Worm (Caenorhabditis elegans) whole organism, L4 larva: Measurements from ENCODE around the gene srx-87.

Experiments
- D1046.2 ChIP-seq: fragments of 200-800 bp; sonication (Bioruptor generic); IDR thresholded peaks from 2 replicates; pipeline ENCODE4 v1.3.6; 2022; ENCODE audit warnings: missing genetic modification characterization, missing compliant biosample characterization
- F10B5.3 ChIP-seq: sonication (generic microtip); optimal IDR thresholded peaks from 2 replicates; lab custom pipeline; 2016; ENCODE audit warnings: mild to moderate bottlenecking, missing genetic modification characterization, missing compliant biosample characterization
- F37D6.2 ChIP-seq: sonication (generic microtip); optimal IDR thresholded peaks from 2 replicates; lab custom pipeline; 2016; ENCODE audit warnings: mild to moderate bottlenecking, missing genetic modification characterization, missing compliant biosample characterization
- F49E8.2 ChIP-seq: sonication (generic microtip); optimal IDR thresholded peaks from 2 replicates; lab custom pipeline; 2016; ENCODE audit warnings: missing compliant biosample characterization, mild to moderate bottlenecking, missing genetic modification characterization, borderline replicate concordance
- T26A8.4 ChIP-seq: fragments of 200-800 bp; sonication (Bioruptor generic); IDR thresholded peaks from 2 replicates; pipeline ENCODE4 v1.3.6; 2022; ENCODE audit warnings: missing genetic modification characterization, missing compliant biosample characterization
- aha-1 ChIP-seq: fragments of 150-350 bp; peaks from one replicate; lab custom pipeline; 2014; ENCODE audit warnings: missing biosample characterization, missing genetic modification characterization
- ceh-20 ChIP-seq: fragments of 200-800 bp; sonication (Bioruptor generic); IDR thresholded peaks from 2 replicates; pipeline ENCODE4 v1.3.6; 2022; ENCODE audit warnings: missing genetic modification reagents, missing genetic modification characterization, missing compliant biosample characterization
- ceh-62 ChIP-seq: sonication (generic microtip); optimal IDR thresholded peaks from 2 replicates; lab custom pipeline; 2017; ENCODE audit warnings: missing biosample characterization, missing genetic modification characterization
- ces-1 ChIP-seq: fragments of 150-350 bp; sonication (generic microtip); optimal IDR thresholded peaks from 4 replicates; lab custom pipeline; 2014; ENCODE audit warnings: missing biosample characterization, missing genetic modification reagents, missing genetic modification characterization
- daf-16 ChIP-seq, 3 experiments: sonication (generic microtip); optimal IDR thresholded peaks; 2 replicates each; lab custom pipeline; 2016 to 2017; ENCODE audit warnings: missing genetic modification characterization in 3 of 3, missing genetic modification reagents in 3 of 3, mild to moderate bottlenecking in 2 of 3, missing compliant biosample characterization in 2 of 3, missing biosample characterization in 1 of 3, moderate library complexity in 1 of 3
- dmd-6 ChIP-seq: fragments of 200-800 bp; sonication (Bioruptor generic); IDR thresholded peaks from 2 replicates; pipeline ENCODE4 v1.3.6; 2022; ENCODE audit warnings: missing genetic modification reagents, missing genetic modification characterization, missing compliant biosample characterization
- egl-27 ChIP-seq: sonication (generic microtip); optimal IDR thresholded peaks from 3 replicates; lab custom pipeline; 2017; ENCODE audit warnings: missing biosample characterization, missing genetic modification reagents, missing genetic modification characterization
- egl-43 ChIP-seq: fragments of 200-800 bp; sonication (Bioruptor generic); IDR thresholded peaks from 2 replicates; pipeline ENCODE4 v1.3.6; 2022; ENCODE audit warnings: missing genetic modification reagents, missing genetic modification characterization, missing compliant biosample characterization
- fkh-10 ChIP-seq: fragments of 150-350 bp; optimal IDR thresholded peaks from 2 replicates; lab custom pipeline; 2014; ENCODE audit warnings: missing biosample characterization, missing genetic modification reagents, missing genetic modification characterization
- gei-8 ChIP-seq: fragments of 200-800 bp; sonication (Bioruptor generic); optimal IDR thresholded peaks from 2 replicates; lab custom pipeline; 2018; ENCODE audit warnings: mild to moderate bottlenecking, missing genetic modification characterization, missing compliant biosample characterization
- hlh-11 ChIP-seq: fragments of 200-800 bp; sonication (Bioruptor generic); optimal IDR thresholded peaks from 2 replicates; lab custom pipeline; 2018; ENCODE audit warnings: mild to moderate bottlenecking, missing genetic modification characterization, missing compliant biosample characterization
- hlh-30 ChIP-seq: sonication (generic microtip); optimal IDR thresholded peaks from 2 replicates; lab custom pipeline; 2017; ENCODE audit warnings: antibody characterized with exemption, mild to moderate bottlenecking, missing genetic modification characterization, missing compliant biosample characterization; ENCODE audit not compliant: insufficient read depth
- hmg-1.1 ChIP-seq: fragments of 200-800 bp; sonication (Bioruptor generic); IDR thresholded peaks from 2 replicates; pipeline ENCODE4 v1.3.6; 2022; ENCODE audit warnings: missing genetic modification reagents, missing genetic modification characterization, missing compliant biosample characterization
- lin-29 ChIP-seq: fragments of 200-800 bp; sonication (Bioruptor generic); IDR thresholded peaks from 2 replicates; pipeline ENCODE4 v1.3.6; 2022; ENCODE audit warnings: missing genetic modification reagents, missing genetic modification characterization, missing compliant biosample characterization
- lir-3 ChIP-seq: sonication (generic microtip); optimal IDR thresholded peaks from 2 replicates; lab custom pipeline; 2016; ENCODE audit warnings: mild to moderate bottlenecking, missing genetic modification characterization, missing compliant biosample characterization
- lsy-2 ChIP-seq, 2 experiments: fragments of 150-350 bp in 1 of 2; sonication (generic microtip) in 1 of 2; optimal IDR thresholded peaks; 2 replicates each; lab custom pipeline; 2014 to 2017; ENCODE audit warnings: missing biosample characterization in 2 of 2, missing genetic modification characterization in 2 of 2
- madf-9 ChIP-seq: fragments of 200-800 bp; sonication (Bioruptor generic); conservative IDR thresholded peaks from 2 replicates; pipeline ENCODE4 v1.3.6; 2022; ENCODE audit warnings: missing genetic modification reagents, missing genetic modification characterization, missing compliant biosample characterization
- mxl-3 ChIP-seq: fragments of 200-800 bp; sonication (Bioruptor generic); optimal IDR thresholded peaks from 2 replicates; lab custom pipeline; 2018; ENCODE audit warnings: mild to moderate bottlenecking, missing genetic modification characterization, missing compliant biosample characterization
- nhr-111 ChIP-seq: fragments of 200-800 bp; sonication (Bioruptor generic); optimal IDR thresholded peaks from 2 replicates; lab custom pipeline; 2018; ENCODE audit warnings: mild to moderate bottlenecking, missing genetic modification characterization, missing compliant biosample characterization
- nhr-237 ChIP-seq: sonication (generic microtip); optimal IDR thresholded peaks from 2 replicates; lab custom pipeline; 2017; ENCODE audit warnings: missing biosample characterization, missing genetic modification characterization
- nhr-25 ChIP-seq: sonication (generic microtip); optimal IDR thresholded peaks from 2 replicates; lab custom pipeline; 2017; ENCODE audit warnings: missing genetic modification characterization, mild to moderate bottlenecking, missing compliant biosample characterization, antibody characterized with exemption, moderate library complexity, borderline replicate concordance; ENCODE audit not compliant: insufficient read depth
- nhr-28 ChIP-seq: fragments of 150-350 bp; optimal IDR thresholded peaks from 2 replicates; lab custom pipeline; 2014; ENCODE audit warnings: missing biosample characterization, missing genetic modification characterization
- nhr-76 ChIP-seq: fragments of 150-350 bp; optimal IDR thresholded peaks from 2 replicates; lab custom pipeline; 2014; ENCODE audit warnings: missing biosample characterization, missing genetic modification characterization
- pha-4 ChIP-seq, 2 experiments: fragments of 150-350 bp in 1 of 2; fragments of 200-800 bp in 1 of 2; sonication (Bioruptor generic) in 1 of 2; IDR thresholded peaks in 1 of 2; optimal IDR thresholded peaks in 1 of 2; 2 replicates each; pipeline versions ENCODE4 v1.3.6 to Lab custom; 2014 to 2022; ENCODE audit warnings: missing genetic modification characterization in 2 of 2, missing genetic modification reagents in 2 of 2, missing biosample characterization in 1 of 2, missing compliant biosample characterization in 1 of 2
- saeg-2 ChIP-seq: fragments of 200-800 bp; sonication (Bioruptor generic); IDR thresholded peaks from 2 replicates; pipeline ENCODE4 v1.3.6; 2022; ENCODE audit warnings: missing genetic modification reagents, missing genetic modification characterization, missing compliant biosample characterization
- set-16 ChIP-seq: fragments of 200-800 bp; sonication (Bioruptor generic); IDR thresholded peaks from 2 replicates; pipeline ENCODE4 v1.3.6; 2022; ENCODE audit warnings: missing genetic modification reagents, missing genetic modification characterization, missing compliant biosample characterization
- snpc-4 ChIP-seq: fragments of 150-350 bp; optimal IDR thresholded peaks from 2 replicates; lab custom pipeline; 2014; ENCODE audit warnings: missing biosample characterization, missing genetic modification characterization
- unc-130 ChIP-seq: sonication (generic microtip); optimal IDR thresholded peaks from 2 replicates; lab custom pipeline; 2016; ENCODE audit warnings: missing genetic modification reagents, missing genetic modification characterization, missing compliant biosample characterization
- unc-62 ChIP-seq, 3 experiments: fragments of 150-350 bp in 1 of 3; sonication (generic microtip); optimal IDR thresholded peaks in 2 of 3; peaks in 1 of 3; 1 replicate in 1 of 3; 2 replicates in 2 of 3; lab custom pipeline; 2014 to 2017; ENCODE audit warnings: missing biosample characterization in 3 of 3, missing genetic modification characterization in 3 of 3, missing genetic modification reagents in 3 of 3, missing genotype in 1 of 3
- zag-1 ChIP-seq: fragments of 150-350 bp; optimal IDR thresholded peaks from 2 replicates; lab custom pipeline; 2014; ENCODE audit warnings: missing biosample characterization, missing genetic modification characterization
- zip-11 ChIP-seq: fragments of 200-800 bp; sonication (Bioruptor generic); IDR thresholded peaks from 2 replicates; pipeline ENCODE4 v1.3.6; 2022; ENCODE audit warnings: missing genetic modification characterization, missing compliant biosample characterization

srx-87 gene

DNA sequence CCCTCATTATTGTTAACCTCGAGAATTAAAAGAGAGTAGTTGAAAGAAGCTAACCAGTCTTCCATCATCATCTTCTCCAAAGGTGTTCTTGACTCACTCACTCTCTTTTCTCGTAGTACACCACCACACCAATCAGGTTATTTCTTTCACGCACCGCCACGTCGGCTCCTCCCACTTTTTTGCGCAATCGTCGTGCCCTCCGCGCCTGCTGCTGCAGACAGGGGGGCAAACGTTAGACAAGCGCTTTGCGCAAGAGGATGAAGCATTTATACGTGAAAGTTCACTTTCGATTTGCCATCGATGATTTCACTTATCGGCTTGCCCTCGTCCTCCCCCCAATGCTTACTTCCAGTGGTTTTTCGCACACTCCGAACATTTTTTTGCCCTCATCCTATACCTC is 39.3 kb upstream of the srx-87 start:
- 0 out of 2 replicates have a peak, but pooled peaks have one; percentile 32 for TF ChIP-seq hmg-1.1 (GFP tag; lab: Robert Waterston, UW)
- TF ChIP-seq egl-43 (GFP tag; lab: Robert Waterston, UW) = 0 out of 2 replicates have a peak, but pooled peaks have one; percentile 39
- TF ChIP-seq D1046.2 (GFP tag; lab: Robert Waterston, UW) = 0 out of 2 replicates have a peak, but pooled peaks have one; percentile 32
- TF ChIP-seq T26A8.4 (GFP tag; lab: Robert Waterston, UW) = no peak
- TF ChIP-seq ces-1 (GFP tag; lab: Kevin White, UChicago) = no peak
- TF ChIP-seq mxl-3 (GFP tag; lab: Kevin White, UChicago) = peak; percentile 42
- TF ChIP-seq unc-62 (GFP tag; optimal IDR thresholded peaks at IDR 0.05 in 1 of 2; lab: Kevin White, UChicago) = no peak
- TF ChIP-seq unc-62 (tag; optimal IDR thresholded peaks at IDR 0.05; lab: Kevin White, UChicago) = no peak
- peak; percentile 38 for TF ChIP-seq set-16 (GFP tag; lab: Robert Waterston, UW)

DNA sequence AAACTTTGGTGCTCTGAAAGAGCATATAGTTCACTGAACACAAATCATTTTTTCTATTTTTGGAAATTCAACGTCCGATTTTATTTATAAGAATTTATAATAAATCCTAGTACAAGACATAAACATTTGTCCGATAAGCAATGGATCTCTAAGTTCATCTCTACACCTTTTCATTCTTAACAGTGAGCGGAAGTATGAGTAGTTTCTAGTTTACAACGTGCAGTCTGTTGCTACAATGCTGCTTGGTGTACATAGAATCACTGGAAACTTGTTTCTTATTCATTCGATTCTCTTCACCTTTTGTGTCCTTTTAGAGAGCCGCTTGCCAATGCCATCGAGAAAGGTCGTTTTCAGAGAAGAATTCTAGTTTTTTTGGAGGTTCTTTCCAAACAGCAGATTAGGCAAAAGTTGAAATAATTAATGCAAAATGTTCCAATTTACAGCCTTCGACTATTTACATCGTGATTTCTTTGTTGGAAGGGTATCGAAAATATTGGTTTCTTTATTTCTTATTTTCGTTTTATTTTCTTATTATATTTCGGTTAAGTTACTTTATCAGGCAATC is 37.7 kb upstream of the srx-87 start:
- TF ChIP-seq unc-62 (GFP tag; optimal IDR thresholded peaks at IDR 0.05 in 1 of 2; lab: Kevin White, UChicago) (peak in 1 of 2 experiments; percentile 91), unc-62 (tag; optimal IDR thresholded peaks at IDR 0.05; lab: Kevin White, UChicago) (no peak), F10B5.3 (no peak)
- TF ChIP-seq, all 104 proteins: peak for 1

DNA sequence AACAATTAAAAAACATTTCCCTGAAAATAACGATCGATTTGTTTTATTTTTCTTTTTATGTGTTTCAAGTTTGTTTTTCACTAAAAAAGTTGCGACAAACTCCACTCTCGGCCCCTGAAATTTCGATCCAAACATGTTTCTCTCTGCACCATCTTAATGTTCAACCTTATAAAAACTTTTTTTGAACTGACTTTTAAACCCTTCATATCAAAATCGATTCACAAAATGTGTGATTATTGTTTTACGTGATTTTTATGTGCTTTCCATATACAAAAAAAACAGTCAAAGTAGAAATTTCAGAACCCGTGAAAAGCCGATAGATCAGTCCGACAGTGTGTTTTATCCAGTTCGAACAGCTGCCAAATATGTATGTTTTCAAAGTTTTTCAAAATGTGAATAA is 37.1 kb upstream of the srx-87 start, which contains the start of gene ccch-1:
ccch-1 (plus strand) TSS at position 301 of the 400 bp plus-strand sequence.
- TF ChIP-seq nhr-111 (GFP tag; lab: Kevin White, UChicago) (no peak), egl-27 (tag; lab: Kevin White, UChicago) (no peak), nhr-237 (tag; lab: Kevin White, UChicago) (no peak), lir-3 (tag; lab: Kevin White, UChicago) (no peak), daf-16 (GFP tag; optimal IDR thresholded peaks at IDR 0.05; lab: Kevin White, UChicago) (no peak), daf-16 (tag; optimal IDR thresholded peaks at IDR 0.05; lab: Kevin White, UChicago) (no peak), gei-8 (GFP tag; lab: Kevin White, UChicago) (no peak)

DNA sequence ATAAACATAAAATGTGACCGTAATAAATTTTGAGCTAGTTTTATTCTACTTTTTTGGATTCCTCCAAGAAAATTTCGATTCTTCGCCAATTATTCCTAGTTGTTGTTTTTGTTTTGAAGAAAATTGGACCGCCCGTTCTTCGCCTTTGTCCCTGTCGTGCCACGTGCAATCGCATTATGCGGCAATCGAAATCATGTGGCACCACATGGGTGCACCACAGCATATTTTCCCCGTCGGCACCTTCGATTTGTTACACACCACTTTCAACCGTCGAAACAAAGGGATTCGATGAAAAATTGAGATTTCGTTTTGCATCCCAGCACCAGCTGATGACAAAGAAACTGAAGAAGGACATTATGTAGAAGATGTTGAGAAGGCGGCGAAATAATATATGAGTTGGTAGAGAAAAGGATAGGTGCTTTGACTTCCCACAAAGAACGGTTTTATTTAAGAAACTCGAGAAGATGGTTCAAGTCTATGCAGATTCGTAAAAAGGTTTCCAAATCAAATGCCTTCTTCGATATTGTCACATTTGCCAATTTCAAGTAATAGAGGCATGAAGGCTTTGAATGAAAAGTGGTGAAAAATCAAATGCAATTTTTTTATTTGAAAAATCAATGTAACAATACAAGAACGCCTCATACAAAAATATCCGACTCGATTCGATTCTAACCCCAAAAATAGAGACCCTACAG is 35.9 kb upstream of the srx-87 start:
- TF ChIP-seq snpc-4 (tag; lab: Kevin White, UChicago) (no peak), unc-62 (GFP tag; optimal IDR thresholded peaks at IDR 0.05 in 1 of 2; lab: Kevin White, UChicago) (peak in 1 of 2 experiments; percentile 91), unc-62 (tag; optimal IDR thresholded peaks at IDR 0.05; lab: Kevin White, UChicago) (no peak), zip-11 (GFP tag; lab: Robert Waterston, UW) (no peak), hlh-30 (tag; lab: Kevin White, UChicago) (peak; percentile 50)

DNA sequence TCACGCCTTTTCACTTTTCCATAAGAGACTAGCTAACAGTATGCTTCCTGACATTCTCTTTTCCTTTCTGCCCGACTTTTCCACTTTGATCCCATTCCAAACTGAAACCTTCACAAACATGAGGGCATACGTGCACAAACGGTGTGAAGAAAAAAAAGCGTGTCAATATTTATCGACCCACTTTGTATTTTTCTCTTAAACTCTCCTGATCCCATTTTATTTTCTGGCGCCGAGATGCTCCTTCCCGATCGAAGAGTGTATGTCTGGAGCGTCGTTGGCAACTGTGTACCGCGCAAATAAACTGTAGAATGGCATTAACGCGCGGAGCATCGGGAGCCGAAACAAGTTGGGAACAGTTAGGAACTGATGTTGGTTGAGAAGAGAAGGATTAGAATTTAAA is 35.1 kb upstream of the srx-87 start:
- TF ChIP-seq unc-130 (no peak), pha-4 (GFP tag; IDR thresholded peaks at IDR 0.05; lab: Robert Waterston, UW) (no peak), pha-4 (tag; optimal IDR thresholded peaks at IDR 0.05; lab: Kevin White, UChicago) (peak; percentile 71), aha-1 (tag; lab: Kevin White, UChicago) (peak; percentile 64)

DNA sequence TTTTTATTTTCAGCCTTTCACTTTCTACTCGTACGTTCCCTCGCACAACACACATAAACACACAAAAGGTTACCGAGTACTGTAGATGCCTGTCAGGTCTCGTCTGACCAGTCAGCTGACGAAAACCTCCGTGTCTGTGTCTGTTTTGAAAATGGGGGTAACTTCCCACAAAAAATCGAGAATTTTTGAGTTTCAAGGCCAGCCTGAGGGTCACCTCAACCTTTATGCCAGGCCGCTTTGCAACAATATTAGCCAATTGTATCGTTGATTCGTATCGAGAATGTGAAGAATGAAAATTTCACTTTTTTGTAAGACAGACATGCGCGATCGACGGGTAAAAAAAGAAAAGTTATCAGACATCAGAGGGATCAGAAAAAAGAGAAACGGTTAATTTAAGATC is 33.6 kb upstream of the srx-87 start:
- TF ChIP-seq lsy-2 (tag; optimal IDR thresholded peaks at IDR 0.05; lab: Kevin White, UChicago) (peak; percentile 14 to 59), F49E8.2 (tag; lab: Kevin White, UChicago) (no peak), dmd-6 (peak; percentile 31), zag-1 (tag; lab: Kevin White, UChicago) (no peak), saeg-2 (GFP tag; lab: Robert Waterston, UW) (no peak), unc-130 (no peak), madf-9 (GFP tag; lab: Robert Waterston, UW) (no peak), fkh-10 (GFP tag; lab: Kevin White, UChicago) (no peak), nhr-25 (tag; lab: Kevin White, UChicago) (peak; percentile 87), ceh-20 (GFP tag; lab: Robert Waterston, UW) (0 out of 2 replicates have a peak, but pooled peaks have one; percentile 10), hlh-11 (tag; lab: Kevin White, UChicago) (peak; percentile 38), F37D6.2 (no peak), ceh-62 (tag; lab: Kevin White, UChicago) (no peak), nhr-28 (tag; lab: Kevin White, UChicago) (peak; percentile 51), lin-29 (GFP tag; lab: Robert Waterston, UW) (peak; percentile 50; the same call in 1 of the 2 replicates), unc-62 (GFP tag; optimal IDR thresholded peaks at IDR 0.05 in 1 of 2; lab: Kevin White, UChicago) (peak in 1 of 2 experiments; percentile 48), unc-62 (tag; optimal IDR thresholded peaks at IDR 0.05; lab: Kevin White, UChicago) (no peak), hmg-1.1 (GFP tag; lab: Robert Waterston, UW) (no peak), nhr-76 (tag; lab: Kevin White, UChicago) (no peak)
